Worm (Caenorhabditis elegans): ENCODE data around the gene F49C5.9.

DNA sequence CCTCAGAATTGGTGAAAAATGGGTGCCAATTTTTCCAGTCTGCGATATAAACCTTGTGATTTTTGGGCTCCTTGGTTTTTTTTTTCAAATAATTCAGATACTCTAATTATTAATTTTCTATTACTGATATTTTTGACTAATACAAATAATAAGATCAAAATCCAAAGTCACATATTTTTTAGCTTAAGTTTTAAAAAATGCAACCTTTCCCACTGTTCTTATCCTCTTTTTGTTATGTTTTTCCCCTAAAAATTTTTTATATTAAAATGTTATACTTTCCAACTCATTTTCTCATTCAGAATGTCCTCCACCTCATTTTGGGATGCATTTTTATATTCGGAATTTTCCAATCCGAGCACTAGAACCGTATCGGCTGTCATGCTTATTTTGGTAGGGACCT, 13.5 kb downstream of the F49C5.9 start, which contains the start of gene srx-120:
- TF ChIP-seq alr-1 (tag; optimal IDR thresholded peaks at IDR 0.05) (no peak), lsy-2 (tag; optimal IDR thresholded peaks at IDR 0.05) (no peak), aly-2 (tag; optimal IDR thresholded peaks at IDR 0.05) (no peak)
